Worm (Caenorhabditis elegans) whole organism, late embryonic: ENCODE results near the gene F11D11.3.

Experiments
- dve-1 ChIP-seq: sonication (generic microtip); optimal IDR thresholded peaks from 2 replicates; lab custom pipeline; 2017; ENCODE audit warnings: antibody characterized with exemption, mild to moderate bottlenecking, missing genetic modification characterization, missing compliant biosample characterization
- elt-2 ChIP-seq: sonication (generic microtip); optimal IDR thresholded peaks from 2 replicates; lab custom pipeline; 2016; ENCODE audit warnings: missing genetic modification reagents, missing genetic modification characterization, missing compliant biosample characterization
- pqm-1 ChIP-seq: sonication (generic microtip); optimal IDR thresholded peaks from 2 replicates; lab custom pipeline; 2016; ENCODE audit warnings: missing genetic modification characterization, missing compliant biosample characterization

- TF ChIP-seq dve-1 (tag; lab: Kevin White, UChicago) (no peak), elt-2 (tag; lab: Kevin White, UChicago) (no peak), pqm-1 (no peak)
Observed at ce11 chrV:18782747-18783146, 22.7 kb upstream of the F11D11.3 start.
